Fruit fly (Drosophila melanogaster) whole organism, embryonic: ENCODE measurements around the gene temp.

Experiments
- Antp ChIP-seq: fragments of 200-800 bp; sonication (Bioruptor generic); optimal IDR thresholded peaks from 3 replicates; lab custom pipeline; 2016; ENCODE audit warnings: missing biosample characterization, missing genetic modification characterization
- Asciz ChIP-seq: fragments of 200-800 bp; sonication (Bioruptor generic); optimal IDR thresholded peaks from 2 replicates; lab custom pipeline; 2017; ENCODE audit warnings: missing biosample characterization, mild to moderate bottlenecking, missing genetic modification characterization, missing genetic modification reagents
- CG10209 ChIP-seq: fragments of 200-800 bp; sonication (Bioruptor generic); optimal IDR thresholded peaks from 3 replicates; lab custom pipeline; 2017; ENCODE audit warnings: missing biosample characterization, mild to moderate bottlenecking, missing genetic modification characterization, missing genetic modification reagents
- CG11456 ChIP-seq: fragments of 200-800 bp; sonication (Bioruptor generic); IDR thresholded peaks from 3 replicates; pipeline ENCODE4 v1.3.6; 2022; ENCODE audit warnings: missing biosample characterization, missing genetic modification characterization
- CG11696 ChIP-seq: fragments of 200-800 bp; sonication (Bioruptor generic); IDR thresholded peaks from 2 replicates; pipeline ENCODE4 v1.3.6; 2022; ENCODE audit warnings: missing biosample characterization, missing genetic modification characterization
- CG12391 ChIP-seq: fragments of 200-800 bp; sonication (Bioruptor generic); optimal IDR thresholded peaks from 3 replicates; lab custom pipeline; 2018; ENCODE audit warnings: missing biosample characterization, mild to moderate bottlenecking, missing genetic modification characterization, moderate library complexity
- CG14710 ChIP-seq: fragments of 200-800 bp; sonication (Bioruptor generic); optimal IDR thresholded peaks from 3 replicates; lab custom pipeline; 2019; ENCODE audit warnings: missing biosample characterization, mild to moderate bottlenecking, missing genetic modification characterization, moderate library complexity
- CG15073 ChIP-seq: fragments of 200-800 bp; sonication (Bioruptor generic); optimal IDR thresholded peaks from 2 replicates; lab custom pipeline; 2016; ENCODE audit warnings: missing biosample characterization, missing genetic modification characterization
- CG16813 ChIP-seq: fragments of 200-800 bp; sonication (Bioruptor generic); IDR thresholded peaks from 3 replicates; pipeline ENCODE4 v1.3.6; 2022; ENCODE audit warnings: missing biosample characterization, missing genetic modification characterization; ENCODE audit not compliant: partially characterized antibody
- CG16863 ChIP-seq: fragments of 200-800 bp; sonication (Bioruptor generic); optimal IDR thresholded peaks from 3 replicates; lab custom pipeline; 2016; ENCODE audit warnings: missing biosample characterization, missing genetic modification characterization
- CG17802 ChIP-seq: fragments of 200-800 bp; sonication (Bioruptor generic); optimal IDR thresholded peaks from 2 replicates; lab custom pipeline; 2018; ENCODE audit warnings: missing biosample characterization, mild to moderate bottlenecking, missing genetic modification characterization, moderate library complexity
- CG17912 ChIP-seq: fragments of 200-800 bp; sonication (Bioruptor generic); optimal IDR thresholded peaks from 2 replicates; lab custom pipeline; 2018; ENCODE audit warnings: missing biosample characterization, mild to moderate bottlenecking, missing genetic modification characterization
- CG2889 ChIP-seq: fragments of 200-800 bp; sonication (Bioruptor generic); IDR thresholded peaks from 3 replicates; pipeline ENCODE4 v1.3.6; 2022; ENCODE audit warnings: missing biosample characterization, missing genetic modification characterization
- CG3065 ChIP-seq: fragments of 200-800 bp; sonication (Bioruptor generic); optimal IDR thresholded peaks from 2 replicates; lab custom pipeline; 2016; ENCODE audit warnings: missing biosample characterization, missing genetic modification characterization
- CG31388 ChIP-seq: fragments of 200-800 bp; sonication (Bioruptor generic); optimal IDR thresholded peaks from 2 replicates; lab custom pipeline; 2016; ENCODE audit warnings: missing biosample characterization, missing genetic modification characterization
- CG4282 ChIP-seq: fragments of 200-800 bp; sonication (Bioruptor generic); optimal IDR thresholded peaks from 2 replicates; lab custom pipeline; 2016; ENCODE audit warnings: missing biosample characterization, missing genetic modification characterization
- CG6854 ChIP-seq: fragments of 200-800 bp; sonication (Bioruptor generic); optimal IDR thresholded peaks from 3 replicates; lab custom pipeline; 2017; ENCODE audit warnings: missing biosample characterization, mild to moderate bottlenecking, missing genetic modification characterization
- CG7745 ChIP-seq: fragments of 200-800 bp; sonication (Bioruptor generic); optimal IDR thresholded peaks from 2 replicates; lab custom pipeline; 2018; ENCODE audit warnings: missing biosample characterization, mild to moderate bottlenecking, missing genetic modification characterization, moderate library complexity
- CG8281 ChIP-seq: fragments of 200-800 bp; sonication (Bioruptor generic); optimal IDR thresholded peaks from 2 replicates; lab custom pipeline; 2018; ENCODE audit warnings: missing biosample characterization, mild to moderate bottlenecking, missing genetic modification characterization, moderate library complexity
- CG9797 ChIP-seq: fragments of 200-800 bp; sonication (Bioruptor generic); optimal IDR thresholded peaks from 3 replicates; lab custom pipeline; 2018; ENCODE audit warnings: missing biosample characterization, mild to moderate bottlenecking, missing genetic modification characterization
- Chrac-16 ChIP-seq: fragments of 200-800 bp; sonication (Bioruptor generic); optimal IDR thresholded peaks from 3 replicates; lab custom pipeline; 2016; ENCODE audit warnings: missing biosample characterization, missing genetic modification characterization
- Dbx ChIP-seq: fragments of 200-800 bp; sonication (Bioruptor generic); IDR thresholded peaks from 3 replicates; pipeline ENCODE4 v1.3.6; 2022; ENCODE audit warnings: missing biosample characterization, missing genetic modification characterization
- Fer3 ChIP-seq: fragments of 200-800 bp; sonication (Bioruptor generic); optimal IDR thresholded peaks from 2 replicates; lab custom pipeline; 2018; ENCODE audit warnings: missing biosample characterization, mild to moderate bottlenecking, missing genetic modification characterization, moderate library complexity
- GATAe ChIP-seq: fragments of 200-800 bp; sonication (Bioruptor generic); conservative IDR thresholded peaks from 2 replicates; pipeline ENCODE4 v1.3.6; 2022; ENCODE audit warnings: missing biosample characterization, missing genetic modification characterization
- HHEX ChIP-seq: fragments of 200-800 bp; sonication (Bioruptor generic); optimal IDR thresholded peaks from 3 replicates; lab custom pipeline; 2017; ENCODE audit warnings: missing biosample characterization, mild to moderate bottlenecking, missing genetic modification characterization, missing genetic modification reagents
- HLH4C ChIP-seq: fragments of 200-800 bp; sonication (Bioruptor generic); IDR thresholded peaks from 3 replicates; pipeline ENCODE4 v1.3.6; 2022; ENCODE audit warnings: missing biosample characterization, missing genetic modification characterization; ENCODE audit not compliant: partially characterized antibody
- Hr3 ChIP-seq: fragments of 200-800 bp; sonication (Bioruptor generic); optimal IDR thresholded peaks from 3 replicates; lab custom pipeline; 2016; ENCODE audit warnings: missing biosample characterization, missing genetic modification characterization
- Jarid2 ChIP-seq: fragments of 200-800 bp; sonication (Bioruptor generic); optimal IDR thresholded peaks from 3 replicates; lab custom pipeline; 2017; ENCODE audit warnings: mild to moderate bottlenecking, missing biosample characterization, missing genetic modification reagents, missing genetic modification characterization
- Mrtf ChIP-seq: fragments of 200-800 bp; sonication (Bioruptor generic); IDR thresholded peaks from 3 replicates; pipeline ENCODE4 v1.3.6; 2022; ENCODE audit warnings: missing biosample characterization, missing genetic modification characterization
- Nf-YA ChIP-seq: fragments of 200-800 bp; sonication (Bioruptor generic); IDR thresholded peaks from 2 replicates; pipeline ENCODE4 v1.3.6; 2022; ENCODE audit warnings: missing biosample characterization, missing genetic modification characterization
- Ptx1 ChIP-seq: fragments of 200-800 bp; sonication (Bioruptor generic); IDR thresholded peaks from 2 replicates; pipeline ENCODE4 v1.3.6; 2022; ENCODE audit warnings: missing biosample characterization, missing genetic modification characterization
- Rfx ChIP-seq: fragments of 200-800 bp; sonication (Bioruptor generic); IDR thresholded peaks from 2 replicates; pipeline ENCODE4 v1.3.6; 2022; ENCODE audit warnings: missing biosample characterization, missing genetic modification characterization
- ara ChIP-seq: fragments of 200-800 bp; sonication (Bioruptor generic); IDR thresholded peaks from 2 replicates; pipeline ENCODE4 v1.3.6; 2022; ENCODE audit warnings: missing biosample characterization, missing genetic modification characterization
- bbx ChIP-seq: fragments of 200-800 bp; sonication (Bioruptor generic); IDR thresholded peaks from 2 replicates; pipeline ENCODE4 v1.3.6; 2022; ENCODE audit warnings: missing biosample characterization, missing genetic modification characterization; ENCODE audit not compliant: partially characterized antibody
- cato ChIP-seq: fragments of 200-800 bp; sonication (Bioruptor generic); optimal IDR thresholded peaks from 2 replicates; lab custom pipeline; 2016; ENCODE audit warnings: missing biosample characterization, missing genetic modification characterization, borderline replicate concordance
- crp ChIP-seq, 2 experiments: fragments of 200-800 bp; sonication (Bioruptor generic); optimal IDR thresholded peaks; 2 replicates in 1 of 2; 3 replicates in 1 of 2; lab custom pipeline; 2017; ENCODE audit warnings: missing biosample characterization in 2 of 2, missing genetic modification characterization in 2 of 2, mild to moderate bottlenecking in 1 of 2, moderate library complexity in 1 of 2
- dan ChIP-seq: fragments of 200-800 bp; sonication (Bioruptor generic); IDR thresholded peaks from 2 replicates; pipeline ENCODE4 v1.3.6; 2022; ENCODE audit warnings: missing biosample characterization, missing genetic modification characterization
- dpn ChIP-seq, 2 experiments: fragments of 200-800 bp; sonication (Bioruptor generic); optimal IDR thresholded peaks; 3 replicates each; lab custom pipeline; 2016; ENCODE audit warnings: missing biosample characterization in 2 of 2, missing genetic modification characterization in 2 of 2
- gt ChIP-seq: fragments of 200-800 bp; sonication (Bioruptor generic); IDR thresholded peaks from 2 replicates; pipeline ENCODE4 v1.3.6; 2022; ENCODE audit warnings: missing biosample characterization, missing genetic modification characterization
- jigr1 ChIP-seq: fragments of 200-800 bp; sonication (Bioruptor generic); IDR thresholded peaks from 3 replicates; pipeline ENCODE4 v1.3.6; 2022; ENCODE audit warnings: missing biosample characterization, missing genetic modification characterization
- kay ChIP-seq: fragments of 200-800 bp; sonication (Bioruptor generic); optimal IDR thresholded peaks from 2 replicates; lab custom pipeline; 2016; ENCODE audit warnings: missing biosample characterization, missing genetic modification characterization
- mirr ChIP-seq: fragments of 200-800 bp; sonication (Bioruptor generic); optimal IDR thresholded peaks from 3 replicates; lab custom pipeline; 2018; ENCODE audit warnings: missing biosample characterization, mild to moderate bottlenecking, missing genetic modification characterization
- nerfin-1 ChIP-seq: fragments of 200-800 bp; sonication (Bioruptor generic); optimal IDR thresholded peaks from 3 replicates; lab custom pipeline; 2019; ENCODE audit warnings: missing biosample characterization, mild to moderate bottlenecking, missing genetic modification characterization, moderate library complexity
- psq ChIP-seq: fragments of 200-800 bp; sonication (Bioruptor generic); optimal IDR thresholded peaks from 2 replicates; lab custom pipeline; 2017; ENCODE audit warnings: missing biosample characterization, missing genetic modification characterization
- pzg ChIP-seq: fragments of 200-800 bp; sonication (Bioruptor generic); optimal IDR thresholded peaks from 3 replicates; lab custom pipeline; 2018; ENCODE audit warnings: missing biosample characterization, mild to moderate bottlenecking, missing genetic modification characterization, moderate library complexity
- ranshi ChIP-seq: fragments of 200-800 bp; sonication (Bioruptor generic); IDR thresholded peaks from 2 replicates; pipeline ENCODE4 v1.3.6; 2022; ENCODE audit warnings: missing biosample characterization, missing genetic modification characterization
- sima ChIP-seq: fragments of 200-800 bp; sonication (Bioruptor generic); optimal IDR thresholded peaks from 2 replicates; lab custom pipeline; 2016; ENCODE audit warnings: missing biosample characterization, missing genetic modification characterization
- sna ChIP-seq: fragments of 200-800 bp; sonication (Bioruptor generic); IDR thresholded peaks from 2 replicates; pipeline ENCODE4 v1.3.6; 2022; ENCODE audit warnings: missing biosample characterization, missing genetic modification characterization; ENCODE audit not compliant: partially characterized antibody
- sqz ChIP-seq: fragments of 200-800 bp; sonication (Bioruptor generic); optimal IDR thresholded peaks from 3 replicates; lab custom pipeline; 2018; ENCODE audit warnings: missing biosample characterization, mild to moderate bottlenecking, missing genetic modification characterization
- sug ChIP-seq: fragments of 200-800 bp; optimal IDR thresholded peaks from 2 replicates; lab custom pipeline; 2019; ENCODE audit warnings: missing biosample characterization, mild to moderate bottlenecking, missing genetic modification characterization, moderate library complexity
- tgo ChIP-seq: fragments of 200-800 bp; sonication (Bioruptor generic); IDR thresholded peaks from 3 replicates; pipeline ENCODE4 v1.3.6; 2022; ENCODE audit warnings: missing biosample characterization, missing genetic modification characterization

temp gene

DNA sequence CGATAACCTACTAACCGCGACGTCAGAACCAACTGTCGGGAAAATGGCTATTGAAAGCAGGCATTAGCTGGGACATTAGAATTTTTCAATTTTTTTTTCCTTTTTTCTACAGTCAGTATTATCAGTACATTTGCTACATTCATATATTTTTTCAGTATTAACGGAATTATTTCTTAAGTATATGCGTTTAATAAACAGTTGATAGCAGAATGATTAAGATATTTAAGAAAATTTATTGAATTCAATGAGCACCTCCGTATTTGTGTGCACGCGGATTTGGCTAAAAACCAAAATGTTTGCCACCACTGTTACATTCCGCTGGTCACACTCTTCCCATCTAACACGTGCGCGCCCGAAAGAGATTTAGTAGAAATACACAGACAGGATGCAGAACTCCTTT, at the start of gene temp, which contains the start of gene CG3071:
Gene temp, minus strand, starts transcription at position 5 of the 400 bp plus-strand sequence.
Gene CG3071, plus strand, starts transcription at position 327 of the 400 bp plus-strand sequence.
- TF ChIP-seq tgo (peak; percentile 54; the same call in 2 of the 3 replicates), Jarid2 (GFP tag; lab: Kevin White, UChicago) (no peak), ranshi (GFP tag; lab: Robert Waterston, UW) (no peak), CG8281 (tag; lab: Kevin White, UChicago) (no peak), Hr3 (GFP tag; lab: Kevin White, UChicago) (peak; percentile 72), CG15073 (GFP tag; lab: Kevin White, UChicago) (no peak), cato (no peak), CG14710 (peak; percentile 75), Nf-YA (GFP tag; lab: Robert Waterston, UW) (no peak), CG12391 (tag; lab: Kevin White, UChicago) (peak; percentile 81), CG2889 (GFP tag; lab: Robert Waterston, UW) (no peak), Ptx1 (peak; percentile 70), ara (no peak), kay (peak; percentile 42), Mrtf (GFP tag; lab: Robert Waterston, UW) (no peak), nerfin-1 (tag; lab: Kevin White, UChicago) (peak; percentile 56), sima (no peak), CG10209 (GFP tag; lab: Kevin White, UChicago) (peak; percentile 42), CG3065 (GFP tag; lab: Kevin White, UChicago) (peak; percentile 8), HHEX (GFP tag; lab: Kevin White, UChicago) (peak; percentile 9), Antp (peak; percentile 58), sug (peak; percentile 84), dan (no peak), dpn (GFP tag; optimal IDR thresholded peaks at IDR 0.05; lab: Kevin White, UChicago) (peak; percentile 42 to 62), psq (GFP tag; lab: Kevin White, UChicago) (peak; percentile 10), crp (GFP tag; optimal IDR thresholded peaks at IDR 0.05; lab: Kevin White, UChicago) (peak; percentile 42 to 83), CG11456 (GFP tag; lab: Robert Waterston, UW) (0 out of 3 replicates have a peak, but pooled peaks have one; percentile 49), CG17912 (no peak), jigr1 (GFP tag; lab: Robert Waterston, UW) (no peak), CG4282 (GFP tag; lab: Kevin White, UChicago) (peak; percentile 31), CG9797 (peak; percentile 76), Dbx (GFP tag; lab: Robert Waterston, UW) (peak; percentile 49; the same call in 2 of the 3 replicates), CG16813 (0 out of 3 replicates have a peak, but pooled peaks have one; percentile 25), CG17802 (tag; lab: Kevin White, UChicago) (no peak), HLH4C (GFP tag; lab: Robert Waterston, UW) (no peak), Chrac-16 (peak; percentile 66), pzg (GFP tag; lab: Kevin White, UChicago) (peak; percentile 43), CG31388 (GFP tag; lab: Kevin White, UChicago) (no peak), CG7745 (tag; lab: Kevin White, UChicago) (no peak), gt (GFP tag; lab: Robert Waterston, UW) (no peak), mirr (GFP tag; lab: Kevin White, UChicago) (no peak), CG6854 (GFP tag; lab: Kevin White, UChicago) (no peak), sna (GFP tag; lab: Robert Waterston, UW) (no peak), sqz (GFP tag; lab: Kevin White, UChicago) (peak; percentile 37), bbx (GFP tag; lab: Robert Waterston, UW) (no peak), Fer3 (tag; lab: Kevin White, UChicago) (peak; percentile 21), CG16863 (peak; percentile 61), GATAe (GFP tag; lab: Robert Waterston, UW) (no peak), Rfx (GFP tag; lab: Robert Waterston, UW) (peak; percentile 66; the same call in 1 of the 2 replicates), Asciz (no peak), CG11696 (GFP tag; lab: Robert Waterston, UW) (no peak)
